Worm (Caenorhabditis elegans): ENCODE results near the gene Y47D3A.13.

DNA sequence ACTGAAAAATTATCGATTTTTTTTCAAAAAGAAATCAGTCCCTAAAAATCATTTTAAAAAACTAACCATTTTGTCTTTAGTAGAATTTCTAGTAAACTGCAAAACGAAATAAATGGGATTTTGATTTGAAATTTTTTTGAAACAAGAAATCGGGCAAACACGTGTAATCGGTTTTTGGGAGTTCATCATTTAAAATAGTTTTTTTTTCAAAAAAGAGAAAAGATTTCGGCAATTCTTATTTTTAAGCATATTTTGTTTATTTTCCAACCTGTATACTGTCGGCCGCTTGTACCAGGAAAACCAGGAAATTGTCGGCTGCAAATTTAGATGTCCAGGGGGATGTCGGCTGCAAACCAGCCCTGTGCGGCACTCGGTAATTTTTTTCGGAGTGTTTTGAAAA is 8.1 kb upstream of the Y47D3A.13 start, which contains the start of gene elo-8:
- TF ChIP-seq ccch-3 (GFP tag; optimal IDR thresholded peaks at IDR 0.05), result no peak
- TF ChIP-seq ceh-58 (GFP tag; IDR thresholded peaks at IDR 0.05), result no peak
- no peak for TF ChIP-seq snpc-4 (GFP tag; optimal IDR thresholded peaks at IDR 0.05)
- no peak for TF ChIP-seq snpc-4 (tag; optimal IDR thresholded peaks at IDR 0.05)
- TF ChIP-seq tbp1 (GFP tag; optimal IDR thresholded peaks at IDR 0.05), result no peak
- no peak for TF ChIP-seq mes-4 (tag; optimal IDR thresholded peaks at IDR 0.05)
- TF ChIP-seq F37B4.10 (GFP tag; IDR thresholded peaks at IDR 0.05), result no peak
- no peak for TF ChIP-seq ztf-6 (GFP tag; IDR thresholded peaks at IDR 0.05)
- TF ChIP-seq efl-1 (GFP tag; optimal IDR thresholded peaks at IDR 0.05), result no peak
- TF ChIP-seq T07F8.4 (tag; optimal IDR thresholded peaks at IDR 0.05), result no peak
- TF ChIP-seq F39B2.1 (GFP tag; IDR thresholded peaks at IDR 0.05), result no peak

Measured in whole organism, young adult.